Worm (Caenorhabditis elegans): Measurements from ENCODE around the gene R04E5.8.
A peak's percentile ranks its signal among the peaks of the same experiment; 100 is the strongest.

The R04E5.8 gene

DNA sequence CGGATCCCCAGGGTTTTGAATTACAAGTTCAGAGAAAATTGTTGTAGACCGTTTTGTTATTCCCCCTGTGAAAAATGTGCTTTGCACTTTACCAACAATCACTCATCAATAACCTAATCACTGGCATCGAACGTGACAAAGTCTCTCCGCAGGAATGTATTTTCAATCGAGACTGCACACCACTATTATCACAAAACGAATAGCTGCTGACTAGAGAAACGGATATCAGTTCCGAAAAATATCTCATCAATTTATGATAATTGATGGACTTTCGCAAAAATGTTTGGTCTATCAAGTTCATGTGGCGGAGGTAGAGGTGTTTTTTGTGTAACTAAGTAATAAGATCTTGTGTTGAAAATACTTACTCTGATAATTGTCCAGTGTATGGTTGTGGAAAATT, 44.9 kb downstream of the R04E5.8 start:
- peak; percentile 20 for TF ChIP-seq nhr-71 (tag; optimal IDR thresholded peaks at IDR 0.05)
- TF ChIP-seq lin-15B (tag; optimal IDR thresholded peaks at IDR 0.05) = no peak
- no peak for TF ChIP-seq fkh-10 (GFP tag; optimal IDR thresholded peaks at IDR 0.05)
- no peak for TF ChIP-seq swsn-7 (tag; optimal IDR thresholded peaks at IDR 0.05)
- no peak for TF ChIP-seq mep-1 (tag; optimal IDR thresholded peaks at IDR 0.05)
- TF ChIP-seq elt-3 (tag; optimal IDR thresholded peaks at IDR 0.05) = no peak
- no peak for TF ChIP-seq C34B4.2 (tag; optimal IDR thresholded peaks at IDR 0.05)
- TF ChIP-seq mab-9 (GFP tag; IDR thresholded peaks at IDR 0.05) = no peak
- no peak for TF ChIP-seq irx-1 (tag; optimal IDR thresholded peaks at IDR 0.05)
- no peak for TF ChIP-seq nhr-28 (tag; optimal IDR thresholded peaks at IDR 0.05)
- TF ChIP-seq nhr-237 (tag; optimal IDR thresholded peaks at IDR 0.05) = no peak
- no peak for TF ChIP-seq nhr-19 (GFP tag; conservative IDR thresholded peaks at IDR 0.05)
- TF ChIP-seq nhr-20 (tag; optimal IDR thresholded peaks at IDR 0.05) = no peak
- no peak for TF ChIP-seq F16B12.6 (tag; optimal IDR thresholded peaks at IDR 0.05)
- TF ChIP-seq mef-2 (tag; optimal IDR thresholded peaks at IDR 0.05) = no peak
- no peak for TF ChIP-seq pag-3 (tag; optimal IDR thresholded peaks at IDR 0.05; ENCODE audit: borderline replicate concordance, insufficient read depth)
- TF ChIP-seq blmp-1 (tag; optimal IDR thresholded peaks at IDR 0.05) = peak; percentile 5

DNA sequence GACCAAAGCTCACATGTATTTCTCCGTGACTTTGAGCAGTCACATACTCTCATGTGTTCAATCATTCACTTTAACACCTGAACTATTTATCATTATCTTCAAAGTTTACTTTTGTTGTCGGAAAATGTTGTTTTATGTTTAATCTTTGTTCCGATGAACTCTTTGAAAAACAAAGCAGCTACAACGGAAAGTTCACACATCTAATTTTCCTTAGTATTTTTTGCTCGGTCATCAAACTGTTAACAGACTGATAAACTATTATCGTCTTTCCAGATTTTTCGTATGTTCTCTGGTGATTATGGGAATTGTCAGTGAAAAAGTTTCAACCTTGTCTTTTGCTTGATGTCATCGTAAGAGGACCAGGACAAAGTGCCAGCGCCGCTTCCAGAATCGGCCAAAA, 49.9 kb downstream of the R04E5.8 start:
- TF ChIP-seq elt-2 (tag; optimal IDR thresholded peaks at IDR 0.05) = peak; percentile 73
- peak; percentile 7 for TF ChIP-seq nhr-90 (tag; optimal IDR thresholded peaks at IDR 0.05; ENCODE audit: poor library complexity)
- peak; percentile 32 for TF ChIP-seq nhr-71 (tag; optimal IDR thresholded peaks at IDR 0.05)
- no peak for TF ChIP-seq lin-35 (GFP tag; optimal IDR thresholded peaks at IDR 0.05)

DNA sequence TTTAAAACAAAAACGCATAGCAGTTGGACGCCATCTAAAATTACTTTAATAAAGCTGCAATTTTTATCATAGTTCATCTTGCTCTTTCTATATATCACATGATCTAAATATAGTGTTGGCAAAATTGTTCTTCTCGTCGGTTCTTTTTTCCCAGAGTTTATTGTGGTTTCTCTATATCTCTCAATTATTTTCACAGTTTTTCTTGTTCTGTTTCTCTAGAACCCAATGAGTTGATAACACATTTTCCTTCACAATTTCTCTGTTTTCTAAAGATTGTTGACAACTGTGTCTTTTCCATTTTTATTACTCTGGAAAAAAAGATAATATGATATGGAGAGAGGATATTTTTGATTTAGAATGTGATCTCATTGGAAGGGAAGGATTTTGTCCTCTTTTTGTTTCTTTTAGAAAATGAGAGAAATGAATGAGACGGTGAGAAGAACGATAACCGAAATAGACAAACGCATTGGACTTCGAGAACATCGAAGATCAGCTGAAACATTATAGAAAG, 51.6 kb downstream of the R04E5.8 start:
- TF ChIP-seq ceh-63 (GFP tag; optimal IDR thresholded peaks at IDR 0.05) (no peak), ceh-8 (GFP tag; optimal IDR thresholded peaks at IDR 0.05) (no peak), pax-3 (tag; optimal IDR thresholded peaks at IDR 0.05) (no peak), sox-4 (tag; optimal IDR thresholded peaks at IDR 0.05) (no peak), dpl-1 (GFP tag; optimal IDR thresholded peaks at IDR 0.05) (no peak), pqm-1 (tag; optimal IDR thresholded peaks at IDR 0.05) (no peak), blmp-1 (tag; optimal IDR thresholded peaks at IDR 0.05) (peak; percentile 40), snu-23 (GFP tag; optimal IDR thresholded peaks at IDR 0.05) (peak; percentile 14), rnt-1 (tag; optimal IDR thresholded peaks at IDR 0.05) (no peak), lsy-2 (tag; optimal IDR thresholded peaks at IDR 0.05) (peak in 1 of 2 experiments; percentile 56), tlp-1 (tag; optimal IDR thresholded peaks at IDR 0.05) (no peak), elt-3 (tag; optimal IDR thresholded peaks at IDR 0.05) (peak in 2 of 6 experiments; percentile 48 to 88), lin-15B (tag; optimal IDR thresholded peaks at IDR 0.05) (no peak), nhr-20 (tag; optimal IDR thresholded peaks at IDR 0.05) (peak; percentile 62), skn-1 (tag; optimal IDR thresholded peaks at IDR 0.05) (no peak), fos-1 (tag; optimal IDR thresholded peaks at IDR 0.05) (no peak), efl-1 (optimal IDR thresholded peaks at IDR 0.05) (no peak), efl-1 (GFP tag; optimal IDR thresholded peaks at IDR 0.05 in 1 of 2) (peak in 1 of 2 experiments; percentile 71), lin-35 (GFP tag; optimal IDR thresholded peaks at IDR 0.05) (peak in 1 of 2 experiments; percentile 21), hlh-4 (tag; optimal IDR thresholded peaks at IDR 0.05) (no peak), lin-14 (GFP tag; optimal IDR thresholded peaks at IDR 0.05) (peak; percentile 51), nhr-71 (tag; optimal IDR thresholded peaks at IDR 0.05) (peak; percentile 32), fkh-10 (GFP tag; optimal IDR thresholded peaks at IDR 0.05) (no peak), nhr-47 (tag; optimal IDR thresholded peaks at IDR 0.05) (no peak), nhr-84 (tag; optimal IDR thresholded peaks at IDR 0.05) (no peak), nhr-11 (tag; optimal IDR thresholded peaks at IDR 0.05) (no peak), nhr-12 (tag; optimal IDR thresholded peaks at IDR 0.05) (no peak)
